Worm (Caenorhabditis elegans) whole organism, mixed stage, embryonic: ENCODE measurements around the gene eol-1.

Experiments used
- M03D4.4 ChIP-seq: sonication (generic microtip); optimal IDR thresholded peaks from 2 replicates; lab custom pipeline; 2017; ENCODE audit warnings: mild to moderate bottlenecking, missing genetic modification characterization, missing compliant biosample characterization
- bed-3 ChIP-seq: fragments of 200-800 bp; sonication (Bioruptor generic); optimal IDR thresholded peaks from 3 replicates; lab custom pipeline; 2018; ENCODE audit warnings: mild to moderate bottlenecking, missing genetic modification characterization, moderate library complexity, missing compliant biosample characterization
- blmp-1 ChIP-seq: fragments of 150-350 bp; optimal IDR thresholded peaks from 2 replicates; lab custom pipeline; 2014; ENCODE audit warnings: missing biosample characterization, missing genetic modification characterization
- ceh-39 ChIP-seq: fragments of 150-350 bp; optimal IDR thresholded peaks from 2 replicates; lab custom pipeline; 2014; ENCODE audit warnings: missing biosample characterization, missing genetic modification characterization
- ceh-43 ChIP-seq: fragments of 200-800 bp; sonication (Bioruptor generic); optimal IDR thresholded peaks from 2 replicates; lab custom pipeline; 2018; ENCODE audit warnings: mild to moderate bottlenecking, missing genetic modification characterization, moderate library complexity, missing compliant biosample characterization
- ceh-83 ChIP-seq: fragments of 200-800 bp; sonication (Bioruptor generic); optimal IDR thresholded peaks from 2 replicates; lab custom pipeline; 2018; ENCODE audit warnings: mild to moderate bottlenecking, missing genetic modification characterization, missing compliant biosample characterization
- ces-1 ChIP-seq: fragments of 150-350 bp; optimal IDR thresholded peaks from 2 replicates; lab custom pipeline; 2014; ENCODE audit warnings: missing biosample characterization, missing genetic modification reagents, missing genetic modification characterization
- cnd-1 ChIP-seq: fragments of 200-800 bp; sonication (Bioruptor generic); optimal IDR thresholded peaks from 2 replicates; lab custom pipeline; 2018; ENCODE audit warnings: mild to moderate bottlenecking, missing genetic modification characterization, missing compliant biosample characterization
- drap-1 ChIP-seq: fragments of 200-800 bp; sonication (Bioruptor generic); optimal IDR thresholded peaks from 3 replicates; lab custom pipeline; 2018; ENCODE audit warnings: mild to moderate bottlenecking, missing genetic modification characterization, missing compliant biosample characterization
- elt-1 ChIP-seq: sonication (generic microtip); optimal IDR thresholded peaks from 2 replicates; lab custom pipeline; 2017; ENCODE audit warnings: missing genetic modification characterization, mild to moderate bottlenecking, missing compliant biosample characterization, antibody characterized with exemption, moderate library complexity, borderline replicate concordance; ENCODE audit not compliant: insufficient read depth
- elt-3 ChIP-seq: fragments of 150-350 bp; optimal IDR thresholded peaks from 2 replicates; lab custom pipeline; 2014; ENCODE audit warnings: missing biosample characterization, missing genetic modification characterization
- flh-1 ChIP-seq: fragments of 200-800 bp; sonication (Bioruptor generic); optimal IDR thresholded peaks from 2 replicates; lab custom pipeline; 2018; ENCODE audit warnings: mild to moderate bottlenecking, missing genetic modification characterization, moderate library complexity, missing compliant biosample characterization
- ham-2 ChIP-seq: fragments of 200-800 bp; sonication (Bioruptor generic); optimal IDR thresholded peaks from 2 replicates; lab custom pipeline; 2018; ENCODE audit warnings: mild to moderate bottlenecking, missing genetic modification characterization, missing compliant biosample characterization
- hlh-1 ChIP-seq: fragments of 150-350 bp; optimal IDR thresholded peaks from 2 replicates; lab custom pipeline; 2014; ENCODE audit warnings: missing biosample characterization, missing genetic modification reagents, missing genetic modification characterization
- lin-13 ChIP-seq: fragments of 150-350 bp; optimal IDR thresholded peaks from 2 replicates; lab custom pipeline; 2014; ENCODE audit warnings: missing biosample characterization, missing genetic modification characterization
- lsy-2 ChIP-seq: fragments of 150-350 bp; optimal IDR thresholded peaks from 2 replicates; lab custom pipeline; 2014; ENCODE audit warnings: missing biosample characterization, missing genetic modification characterization
- mls-2 ChIP-seq: sonication (generic microtip); optimal IDR thresholded peaks from 2 replicates; lab custom pipeline; 2016; ENCODE audit warnings: mild to moderate bottlenecking, missing genetic modification characterization, moderate library complexity, missing compliant biosample characterization
- nhr-237 ChIP-seq: fragments of 150-350 bp; optimal IDR thresholded peaks from 2 replicates; lab custom pipeline; 2014; ENCODE audit warnings: missing biosample characterization, missing genetic modification characterization
- nhr-28 ChIP-seq: fragments of 150-350 bp; optimal IDR thresholded peaks from 2 replicates; lab custom pipeline; 2014; ENCODE audit warnings: missing biosample characterization, missing genetic modification characterization
- nhr-76 ChIP-seq: sonication (generic microtip); optimal IDR thresholded peaks from 2 replicates; lab custom pipeline; 2017; ENCODE audit warnings: missing biosample characterization, missing genetic modification characterization
- pha-4 ChIP-seq: fragments of 150-350 bp; optimal IDR thresholded peaks from 2 replicates; lab custom pipeline; 2018; ENCODE audit warnings: missing biosample characterization, missing genetic modification reagents, missing genetic modification characterization
- snpc-4 ChIP-seq: fragments of 150-350 bp; optimal IDR thresholded peaks from 2 replicates; lab custom pipeline; 2014; ENCODE audit warnings: missing biosample characterization, missing genetic modification characterization
- sptf-1 ChIP-seq: sonication (generic microtip); optimal IDR thresholded peaks from 2 replicates; lab custom pipeline; 2017; ENCODE audit warnings: mild to moderate bottlenecking, missing genetic modification characterization, moderate library complexity, missing compliant biosample characterization
- tbx-8 ChIP-seq: fragments of 200-800 bp; sonication (Bioruptor generic); optimal IDR thresholded peaks from 2 replicates; lab custom pipeline; 2018; ENCODE audit warnings: mild to moderate bottlenecking, missing genetic modification characterization, moderate library complexity, missing compliant biosample characterization
- unc-120 ChIP-seq: sonication (generic microtip); optimal IDR thresholded peaks from 2 replicates; lab custom pipeline; 2017; ENCODE audit warnings: missing genetic modification characterization, missing compliant biosample characterization; ENCODE audit not compliant: poor library complexity, severe bottlenecking
- unc-39 ChIP-seq: fragments of 150-350 bp; optimal IDR thresholded peaks from 2 replicates; lab custom pipeline; 2014; ENCODE audit warnings: missing biosample characterization, missing genetic modification characterization
- unc-62 ChIP-seq: fragments of 150-350 bp; optimal IDR thresholded peaks from 2 replicates; lab custom pipeline; 2014; ENCODE audit warnings: missing biosample characterization, missing genetic modification reagents, missing genetic modification characterization
- zip-8 ChIP-seq: fragments of 150-350 bp; optimal IDR thresholded peaks from 2 replicates; lab custom pipeline; 2014; ENCODE audit warnings: missing biosample characterization, missing genetic modification characterization
- ztf-11 ChIP-seq: fragments of 150-350 bp; optimal IDR thresholded peaks from 2 replicates; lab custom pipeline; 2014; ENCODE audit warnings: missing biosample characterization, missing genetic modification characterization

The eol-1 gene

DNA sequence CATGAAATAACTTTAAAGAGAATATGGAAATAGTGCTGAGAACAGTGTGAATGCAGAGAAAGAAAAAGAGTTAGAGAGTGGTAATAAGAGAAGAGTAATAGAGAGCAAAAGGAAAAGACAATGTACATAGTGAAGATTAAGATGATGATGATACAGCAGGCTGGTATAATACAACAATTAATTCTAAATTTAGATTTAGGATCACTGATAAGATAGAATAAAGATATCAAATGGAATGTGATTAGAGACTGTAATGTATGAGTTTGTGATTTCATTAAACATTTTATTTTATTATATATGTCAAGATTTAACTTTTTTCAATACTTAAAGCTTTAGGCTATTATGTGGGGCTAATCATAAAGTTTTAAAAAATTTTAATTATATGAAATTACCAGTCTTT is 27.5 kb downstream of the eol-1 start, which contains the start of gene R10D12.8:
TSS of gene R10D12.8 (minus strand) at position 101 of the 400 bp plus-strand sequence.
- TF ChIP-seq elt-1 (tag; lab: Kevin White, UChicago), result peak; percentile 78
- no peak for TF ChIP-seq unc-120
- TF ChIP-seq snpc-4, result no peak
- TF ChIP-seq, all 35 proteins: peak for 1

ce11 chrV:13949752-13950151 is 31.0 kb downstream of the eol-1 start, which contains the start of gene R10D12.7:
Gene R10D12.7 (plus strand): TSS chrV:13950052.
- no peak for TF ChIP-seq ztf-11 (tag; lab: Kevin White, UChicago)
- TF ChIP-seq unc-120, result no peak

DNA sequence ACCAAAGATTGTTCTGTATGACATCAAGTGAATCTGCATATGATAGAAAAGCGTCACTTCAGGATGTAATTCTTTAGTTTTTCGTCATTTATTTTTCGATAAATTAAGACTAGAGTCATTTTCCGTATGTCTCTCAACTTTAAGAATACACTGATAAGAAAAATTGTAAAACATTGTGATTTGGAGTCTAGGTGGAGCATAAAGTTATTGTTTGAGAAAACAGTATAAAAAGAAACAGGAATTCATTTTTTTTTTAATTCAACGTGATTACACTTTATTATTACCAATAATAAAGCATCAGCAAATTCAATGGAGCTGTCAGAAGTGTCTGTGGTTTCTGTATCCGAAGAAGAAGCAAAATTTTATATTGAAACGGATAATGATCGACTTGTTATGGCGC is 31.7 kb downstream of the eol-1 start, which contains the start of gene R10D12.6:
TSS of gene R10D12.6 (plus strand) at position 301 of the 400 bp plus-strand sequence.
- TF ChIP-seq nhr-28 (tag; lab: Kevin White, UChicago) (no peak), tbx-8 (GFP tag; lab: Kevin White, UChicago) (no peak), bed-3 (GFP tag; lab: Kevin White, UChicago) (no peak), nhr-237 (tag; lab: Kevin White, UChicago) (no peak), elt-3 (tag; lab: Kevin White, UChicago) (no peak), lin-13 (tag; lab: Kevin White, UChicago) (no peak), unc-120 (no peak), ces-1 (no peak), blmp-1 (tag; lab: Kevin White, UChicago) (no peak), cnd-1 (tag; lab: Kevin White, UChicago) (no peak), ceh-83 (no peak), nhr-76 (tag; lab: Kevin White, UChicago) (no peak), ztf-11 (tag; lab: Kevin White, UChicago) (no peak), mls-2 (tag; lab: Kevin White, UChicago) (no peak), sptf-1 (tag; lab: Kevin White, UChicago) (no peak), hlh-1 (tag; lab: Kevin White, UChicago) (no peak), zip-8 (tag; lab: Kevin White, UChicago) (no peak), pha-4 (tag; lab: Kevin White, UChicago) (no peak)

DNA sequence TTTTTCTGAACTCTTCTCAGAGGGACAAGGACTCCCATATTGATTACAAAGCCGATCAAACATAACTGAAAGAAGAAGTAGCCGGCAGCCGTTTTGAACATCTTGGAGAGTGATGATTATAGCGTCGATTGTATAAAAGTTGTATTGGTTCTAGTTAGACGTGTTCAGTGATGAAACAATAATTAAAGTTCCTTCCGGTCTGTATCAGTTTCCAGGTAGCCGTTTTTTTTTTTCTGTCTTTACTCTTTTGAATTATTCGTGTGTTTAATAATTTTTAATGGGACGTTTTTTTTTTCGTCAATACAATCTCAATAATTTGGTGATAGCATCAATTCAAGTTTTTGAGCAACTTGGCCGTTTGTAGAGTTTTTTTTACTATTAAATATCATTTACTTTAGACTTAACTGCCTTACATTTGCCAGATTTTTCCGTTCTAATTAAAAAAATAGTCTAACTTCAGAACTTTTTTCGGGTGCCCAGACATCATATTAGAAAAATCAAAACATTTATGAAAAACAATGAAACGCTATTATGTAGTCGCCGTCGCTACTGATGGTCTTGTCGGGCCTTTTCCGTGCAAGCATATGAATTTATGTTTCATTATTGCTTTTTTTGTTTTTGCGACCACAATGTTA is 34.2 kb downstream of the eol-1 start, which contains the start of the genes srx-10 and clec-226:
TSS of gene srx-10 (minus strand) at position 101 of the 635 bp plus-strand sequence.
TSS of gene clec-226 (plus strand) at position 585 of the 635 bp plus-strand sequence.
- no peak for TF ChIP-seq lsy-2 (tag; lab: Kevin White, UChicago)
- TF ChIP-seq flh-1 (GFP tag; lab: Kevin White, UChicago), result no peak

ce11 chrV:13942082-13942481 is 38.6 kb downstream of the eol-1 start, which contains the start of gene dpr-1:
Gene dpr-1 (minus strand): TSS chrV:13942182.
- TF ChIP-seq lin-13 (tag; lab: Kevin White, UChicago), result no peak
- TF ChIP-seq unc-62 (GFP tag; lab: Kevin White, UChicago), result no peak
- no peak for TF ChIP-seq mls-2 (tag; lab: Kevin White, UChicago)
- TF ChIP-seq ztf-11 (tag; lab: Kevin White, UChicago), result no peak
- no peak for TF ChIP-seq ham-2 (GFP tag; lab: Kevin White, UChicago)
- no peak for TF ChIP-seq ceh-39
- no peak for TF ChIP-seq zip-8 (tag; lab: Kevin White, UChicago)
- no peak for TF ChIP-seq sptf-1 (tag; lab: Kevin White, UChicago)
- TF ChIP-seq ces-1, result no peak
- TF ChIP-seq pha-4 (tag; lab: Kevin White, UChicago), result no peak
- TF ChIP-seq elt-3 (tag; lab: Kevin White, UChicago), result no peak
- no peak for TF ChIP-seq drap-1 (GFP tag; lab: Kevin White, UChicago)
- TF ChIP-seq M03D4.4 (tag; lab: Kevin White, UChicago), result no peak
- TF ChIP-seq lsy-2 (tag; lab: Kevin White, UChicago), result no peak
- no peak for TF ChIP-seq snpc-4
- TF ChIP-seq ceh-43 (GFP tag; lab: Kevin White, UChicago), result no peak
- no peak for TF ChIP-seq flh-1 (GFP tag; lab: Kevin White, UChicago)
- no peak for TF ChIP-seq unc-39 (tag; lab: Kevin White, UChicago)
